Fruit fly (Drosophila melanogaster) whole organism, embryonic: ENCODE data around the gene fred.

ENCODE experiments used
- Antp ChIP-seq: fragments of 200-800 bp; sonication (Bioruptor generic); optimal IDR thresholded peaks from 3 replicates; lab custom pipeline; 2016; ENCODE audit warnings: missing biosample characterization, missing genetic modification characterization
- CG10321 ChIP-seq: fragments of 200-800 bp; sonication (Bioruptor generic); IDR thresholded peaks from 2 replicates; pipeline ENCODE4 v1.3.6; 2022; ENCODE audit warnings: missing biosample characterization, missing genetic modification characterization
- CG10366 ChIP-seq: fragments of 200-800 bp; sonication (Bioruptor generic); IDR thresholded peaks from 2 replicates; pipeline ENCODE4 v1.3.6; 2022; ENCODE audit warnings: missing biosample characterization, missing genetic modification characterization
- CG12071 ChIP-seq: fragments of 200-800 bp; sonication (Bioruptor generic); optimal IDR thresholded peaks from 3 replicates; lab custom pipeline; 2018; ENCODE audit warnings: missing biosample characterization, mild to moderate bottlenecking, missing genetic modification characterization
- CG12659 ChIP-seq: fragments of 200-800 bp; sonication (Bioruptor generic); optimal IDR thresholded peaks from 3 replicates; lab custom pipeline; 2017; ENCODE audit warnings: mild to moderate bottlenecking, missing biosample characterization, missing genetic modification reagents, missing genetic modification characterization
- CG14014 ChIP-seq: fragments of 200-800 bp; sonication (Bioruptor generic); IDR thresholded peaks from 2 replicates; pipeline ENCODE4 v1.3.6; 2022; ENCODE audit warnings: missing biosample characterization, missing genetic modification characterization
- CG15073 ChIP-seq: fragments of 200-800 bp; sonication (Bioruptor generic); optimal IDR thresholded peaks from 2 replicates; lab custom pipeline; 2016; ENCODE audit warnings: missing biosample characterization, missing genetic modification characterization
- CG2712 ChIP-seq: fragments of 200-800 bp; optimal IDR thresholded peaks from 3 replicates; lab custom pipeline; 2019; ENCODE audit warnings: missing biosample characterization, mild to moderate bottlenecking, missing genetic modification characterization, moderate library complexity
- CG2889 ChIP-seq: fragments of 200-800 bp; sonication (Bioruptor generic); IDR thresholded peaks from 3 replicates; pipeline ENCODE4 v1.3.6; 2022; ENCODE audit warnings: missing biosample characterization, missing genetic modification characterization
- CG32772 ChIP-seq: fragments of 200-800 bp; sonication (Bioruptor generic); IDR thresholded peaks from 2 replicates; pipeline ENCODE4 v1.3.6; 2022; ENCODE audit warnings: missing biosample characterization, missing genetic modification characterization
- CG3281 ChIP-seq: fragments of 200-800 bp; sonication (Bioruptor generic); optimal IDR thresholded peaks from 3 replicates; lab custom pipeline; 2017; ENCODE audit warnings: missing biosample characterization, mild to moderate bottlenecking, missing genetic modification characterization
- CG34422 ChIP-seq: fragments of 200-800 bp; sonication (Bioruptor generic); IDR thresholded peaks from 3 replicates; pipeline ENCODE4 v1.3.6; 2022; ENCODE audit warnings: missing biosample characterization, missing genetic modification characterization
- CG4360 ChIP-seq: fragments of 200-800 bp; sonication (Bioruptor generic); IDR thresholded peaks from 2 replicates; pipeline ENCODE4 v1.3.6; 2022; ENCODE audit warnings: missing biosample characterization, missing genetic modification characterization
- CG6813 ChIP-seq: fragments of 200-800 bp; sonication (Bioruptor generic); optimal IDR thresholded peaks from 2 replicates; lab custom pipeline; 2017; ENCODE audit warnings: missing biosample characterization, missing genetic modification characterization, mild to moderate bottlenecking, moderate library complexity, missing genetic modification reagents
- CG7556 ChIP-seq: fragments of 200-800 bp; sonication (Bioruptor generic); optimal IDR thresholded peaks from 2 replicates; lab custom pipeline; 2017; ENCODE audit warnings: missing biosample characterization, mild to moderate bottlenecking, missing genetic modification characterization
- CG7839 ChIP-seq: fragments of 200-800 bp; sonication (Bioruptor generic); optimal IDR thresholded peaks from 3 replicates; lab custom pipeline; 2018; ENCODE audit warnings: missing biosample characterization, mild to moderate bottlenecking, missing genetic modification characterization, moderate library complexity
- CG9215 ChIP-seq: fragments of 200-800 bp; sonication (Bioruptor generic); IDR thresholded peaks from 2 replicates; pipeline ENCODE4 v1.3.6; 2022; ENCODE audit warnings: missing biosample characterization, missing genetic modification characterization
- CG9797 ChIP-seq: fragments of 200-800 bp; sonication (Bioruptor generic); optimal IDR thresholded peaks from 3 replicates; lab custom pipeline; 2018; ENCODE audit warnings: missing biosample characterization, mild to moderate bottlenecking, missing genetic modification characterization
- CG9932 ChIP-seq: fragments of 200-800 bp; sonication (Bioruptor generic); IDR thresholded peaks from 2 replicates; pipeline ENCODE4 v1.3.6; 2022; ENCODE audit warnings: missing biosample characterization, missing genetic modification characterization
- Dll ChIP-seq: fragments of 200-800 bp; sonication (Bioruptor generic); IDR thresholded peaks from 4 replicates; pipeline ENCODE4 v1.3.6; 2022; ENCODE audit warnings: missing biosample characterization, missing genetic modification characterization; ENCODE audit not compliant: partially characterized antibody
- Fer1 ChIP-seq: fragments of 200-800 bp; sonication (Bioruptor generic); optimal IDR thresholded peaks from 2 replicates; lab custom pipeline; 2017; ENCODE audit warnings: missing biosample characterization, mild to moderate bottlenecking, missing genetic modification characterization
- HHEX ChIP-seq: fragments of 200-800 bp; sonication (Bioruptor generic); optimal IDR thresholded peaks from 3 replicates; lab custom pipeline; 2017; ENCODE audit warnings: missing biosample characterization, mild to moderate bottlenecking, missing genetic modification characterization, missing genetic modification reagents
- Hr39 ChIP-seq: fragments of >200 bp; optimal IDR thresholded peaks from 2 replicates; lab custom pipeline; 2017
- NFAT ChIP-seq: fragments of 200-800 bp; sonication (Bioruptor generic); IDR thresholded peaks from 2 replicates; pipeline ENCODE4 v1.3.6; 2022; ENCODE audit warnings: missing biosample characterization, missing genetic modification characterization
- Oli ChIP-seq: fragments of 200-800 bp; sonication (Bioruptor generic); optimal IDR thresholded peaks from 2 replicates; lab custom pipeline; 2018; ENCODE audit warnings: missing biosample characterization, mild to moderate bottlenecking, missing genetic modification characterization, moderate library complexity
- Scr ChIP-seq: fragments of 200-800 bp; sonication (Bioruptor generic); IDR thresholded peaks from 2 replicates; pipeline ENCODE4 v1.3.6; 2022; ENCODE audit warnings: missing biosample characterization, missing genetic modification characterization; ENCODE audit not compliant: partially characterized antibody
- aop ChIP-seq: fragments of 200-800 bp; sonication (Bioruptor generic); IDR thresholded peaks from 2 replicates; pipeline ENCODE4 v1.3.6; 2022; ENCODE audit warnings: missing biosample characterization, missing genetic modification characterization
- bowl ChIP-seq: fragments of 200-800 bp; sonication (Bioruptor generic); IDR thresholded peaks from 2 replicates; pipeline ENCODE4 v1.3.6; 2022; ENCODE audit warnings: missing biosample characterization, missing genetic modification characterization
- br ChIP-seq: fragments of >200 bp; optimal IDR thresholded peaks from 2 replicates; lab custom pipeline; 2017
- chinmo ChIP-seq: fragments of 200-800 bp; sonication (Bioruptor generic); IDR thresholded peaks from 4 replicates; pipeline ENCODE4 v1.3.6; 2022; ENCODE audit warnings: missing biosample characterization, missing genetic modification characterization; ENCODE audit not compliant: partially characterized antibody
- chm ChIP-seq: fragments of 200-800 bp; sonication (Bioruptor generic); IDR thresholded peaks from 2 replicates; pipeline ENCODE4 v1.3.6; 2022; ENCODE audit warnings: missing biosample characterization, missing genetic modification characterization
- ci ChIP-seq: fragments of 200-800 bp; sonication (Bioruptor generic); IDR thresholded peaks from 3 replicates; pipeline ENCODE4 v1.3.6; 2022; ENCODE audit warnings: missing biosample characterization, missing genetic modification characterization
- da ChIP-seq: fragments of 200-800 bp; sonication (Bioruptor generic); optimal IDR thresholded peaks from 2 replicates; lab custom pipeline; 2016; ENCODE audit warnings: missing biosample characterization, missing genetic modification characterization
- dati ChIP-seq: fragments of 200-800 bp; sonication (Bioruptor generic); IDR thresholded peaks from 2 replicates; pipeline ENCODE4 v1.3.6; 2022; ENCODE audit warnings: missing biosample characterization, missing genetic modification characterization
- disco-r ChIP-seq: fragments of 200-800 bp; sonication (Bioruptor generic); optimal IDR thresholded peaks from 2 replicates; lab custom pipeline; 2016; ENCODE audit warnings: missing biosample characterization, missing genetic modification characterization
- dmrt11E ChIP-seq: fragments of 200-800 bp; sonication (Bioruptor generic); optimal IDR thresholded peaks from 3 replicates; lab custom pipeline; 2018; ENCODE audit warnings: missing biosample characterization, mild to moderate bottlenecking, missing genetic modification characterization, moderate library complexity
- gem ChIP-seq: fragments of 200-800 bp; sonication (Bioruptor generic); optimal IDR thresholded peaks from 2 replicates; lab custom pipeline; 2019; ENCODE audit warnings: missing biosample characterization, mild to moderate bottlenecking, missing genetic modification characterization, moderate library complexity
- gfzf ChIP-seq: fragments of 200-800 bp; sonication (Bioruptor generic); optimal IDR thresholded peaks from 2 replicates; lab custom pipeline; 2016; ENCODE audit warnings: missing biosample characterization, mild to moderate bottlenecking, missing genetic modification characterization, moderate library complexity
- gsb ChIP-seq: fragments of 200-800 bp; sonication (Bioruptor generic); IDR thresholded peaks from 2 replicates; pipeline ENCODE4 v1.3.6; 2022; ENCODE audit warnings: missing biosample characterization, missing genetic modification characterization
- inv ChIP-seq: fragments of 200-800 bp; sonication (Bioruptor generic); IDR thresholded peaks from 2 replicates; pipeline ENCODE4 v1.3.6; 2022; ENCODE audit warnings: missing biosample characterization, missing genetic modification characterization; ENCODE audit not compliant: partially characterized antibody
- ken ChIP-seq: fragments of 200-800 bp; sonication (Bioruptor generic); IDR thresholded peaks from 3 replicates; pipeline ENCODE4 v1.3.6; 2022; ENCODE audit warnings: missing biosample characterization, missing genetic modification characterization
- mld ChIP-seq: fragments of 200-800 bp; sonication (Bioruptor generic); IDR thresholded peaks from 3 replicates; pipeline ENCODE4 v1.3.6; 2022; ENCODE audit warnings: missing biosample characterization, missing genetic modification characterization; ENCODE audit not compliant: partially characterized antibody
- pan ChIP-seq, 4 experiments: fragments of >200 bp in 3 of 4; fragments of 200-800 bp in 1 of 4; sonication (Bioruptor generic) in 1 of 4; optimal IDR thresholded peaks in 3 of 4; IDR thresholded peaks in 1 of 4; 2 replicates each; pipeline versions ENCODE4 v1.3.6 to Lab custom; 2017 to 2022; ENCODE audit warnings: missing biosample characterization in 2 of 4, missing genetic modification characterization in 2 of 4, mixed read lengths in 1 of 4
- pb ChIP-seq: fragments of 200-800 bp; sonication (Bioruptor generic); optimal IDR thresholded peaks from 3 replicates; lab custom pipeline; 2016; ENCODE audit warnings: missing biosample characterization, missing genetic modification characterization
- phol ChIP-seq: fragments of 200-800 bp; sonication (Bioruptor generic); optimal IDR thresholded peaks from 3 replicates; lab custom pipeline; 2018; ENCODE audit warnings: missing biosample characterization, mild to moderate bottlenecking, missing genetic modification characterization, moderate library complexity
- prd ChIP-seq, 3 experiments: fragments of >200 bp in 2 of 3; fragments of 200-800 bp in 1 of 3; sonication (Bioruptor generic) in 1 of 3; optimal IDR thresholded peaks in 2 of 3; IDR thresholded peaks in 1 of 3; 2 replicates in 2 of 3; 3 replicates in 1 of 3; pipeline versions ENCODE4 v1.3.6 to Lab custom; 2017 to 2022; ENCODE audit warnings: missing biosample characterization in 1 of 3, missing genetic modification characterization in 1 of 3
- sim ChIP-seq: fragments of 200-800 bp; sonication (Bioruptor generic); IDR thresholded peaks from 2 replicates; pipeline ENCODE4 v1.3.6; 2022; ENCODE audit warnings: missing biosample characterization, missing genetic modification characterization
- sug ChIP-seq: fragments of 200-800 bp; optimal IDR thresholded peaks from 2 replicates; lab custom pipeline; 2019; ENCODE audit warnings: missing biosample characterization, mild to moderate bottlenecking, missing genetic modification characterization, moderate library complexity
- tgo ChIP-seq: fragments of 200-800 bp; sonication (Bioruptor generic); IDR thresholded peaks from 3 replicates; pipeline ENCODE4 v1.3.6; 2022; ENCODE audit warnings: missing biosample characterization, missing genetic modification characterization
- tio ChIP-seq: fragments of 200-800 bp; sonication (Bioruptor generic); optimal IDR thresholded peaks from 2 replicates; lab custom pipeline; 2017; ENCODE audit warnings: missing biosample characterization, missing genetic modification characterization, inconsistent platforms
- tll ChIP-seq, 2 experiments: fragments of 200-800 bp in 1 of 2; fragments of >200 bp in 1 of 2; sonication (Bioruptor generic) in 1 of 2; optimal IDR thresholded peaks; 2 replicates each; lab custom pipeline; 2017 to 2019; ENCODE audit warnings: missing biosample characterization in 2 of 2, missing genetic modification characterization in 2 of 2, mild to moderate bottlenecking in 1 of 2, moderate library complexity in 1 of 2

fred gene

dm6 chr2L:4019198-4019597, 27.7 kb upstream of the fred start (continued):
- no peak for TF ChIP-seq CG34422 (GFP tag; lab: Robert Waterston, UW)
- peak; percentile 33 for TF ChIP-seq CG7556
- no peak for TF ChIP-seq dmrt11E (tag; lab: Kevin White, UChicago)
- no peak for TF ChIP-seq CG6813
- TF ChIP-seq ci = no peak
- no peak for TF ChIP-seq CG15073 (GFP tag; lab: Kevin White, UChicago)
- peak; percentile 14 for TF ChIP-seq Oli
- TF ChIP-seq CG10366 (GFP tag; lab: Robert Waterston, UW) = no peak
- no peak for TF ChIP-seq gsb (GFP tag; lab: Robert Waterston, UW)
- TF ChIP-seq inv = no peak
- TF ChIP-seq phol (tag; lab: Kevin White, UChicago) = no peak
- TF ChIP-seq chm (GFP tag; lab: Robert Waterston, UW) = no peak
- no peak for TF ChIP-seq da
- TF ChIP-seq CG10321 (GFP tag; lab: Robert Waterston, UW) = no peak
- TF ChIP-seq CG3281 (GFP tag; lab: Kevin White, UChicago) = peak; percentile 3
- no peak for TF ChIP-seq CG9215
- TF ChIP-seq CG4360 (GFP tag; lab: Robert Waterston, UW) = no peak
- TF ChIP-seq ken = no peak
- no peak for TF ChIP-seq tll (GFP tag; optimal IDR thresholded peaks at IDR 0.05; lab: Kevin White, UChicago)
- TF ChIP-seq CG2712 (tag; lab: Kevin White, UChicago) = no peak
- TF ChIP-seq Fer1 = peak; percentile 22
- no peak for TF ChIP-seq tio (GFP tag; lab: Kevin White, UChicago)
- TF ChIP-seq prd (optimal IDR thresholded peaks at IDR 0.05; lab: Kevin White, UChicago) = no peak
- 0 out of 3 replicates have a peak, but pooled peaks have one; percentile 29 for TF ChIP-seq prd (GFP tag; IDR thresholded peaks at IDR 0.05; lab: Robert Waterston, UW)
- TF ChIP-seq gem (tag; lab: Kevin White, UChicago) = peak; percentile 23
- no peak for TF ChIP-seq bowl
- 0 out of 2 replicates have a peak, but pooled peaks have one; percentile 21 for TF ChIP-seq CG14014 (GFP tag; lab: Robert Waterston, UW)
- TF ChIP-seq br = no peak
- TF ChIP-seq CG12071 = no peak
- no peak for TF ChIP-seq chinmo (GFP tag; lab: Robert Waterston, UW)
- TF ChIP-seq CG9932 (GFP tag; lab: Robert Waterston, UW) = 0 out of 2 replicates have a peak, but pooled peaks have one; percentile 20
- no peak for TF ChIP-seq CG12659 (GFP tag; lab: Kevin White, UChicago)
- TF ChIP-seq dati (GFP tag; lab: Robert Waterston, UW) = no peak
- TF ChIP-seq CG9797 = no peak
- no peak for TF ChIP-seq pb (GFP tag; lab: Kevin White, UChicago)
- no peak for TF ChIP-seq Dll (GFP tag; lab: Robert Waterston, UW)
- no peak for TF ChIP-seq gfzf (GFP tag; lab: Kevin White, UChicago)
- no peak for TF ChIP-seq NFAT (GFP tag; lab: Robert Waterston, UW)
- TF ChIP-seq sim (GFP tag; lab: Robert Waterston, UW) = no peak
- no peak for TF ChIP-seq sug (tag; lab: Kevin White, UChicago)
- no peak for TF ChIP-seq Hr39 (lab: Kevin White, UChicago)
- no peak for TF ChIP-seq Scr
- no peak for TF ChIP-seq aop
- TF ChIP-seq CG7839 (tag; lab: Kevin White, UChicago) = peak; percentile 2
- no peak for TF ChIP-seq pan (optimal IDR thresholded peaks at IDR 0.05; lab: Kevin White, UChicago)
- TF ChIP-seq pan (GFP tag; optimal IDR thresholded peaks at IDR 0.05 in 1 of 2, IDR thresholded peaks at IDR 0.05 in 1 of 2) = peak in 1 of 2 experiments; percentile 27
- TF ChIP-seq HHEX (GFP tag; lab: Kevin White, UChicago) = no peak
- TF ChIP-seq disco-r (GFP tag; lab: Kevin White, UChicago) = no peak
- no peak for TF ChIP-seq CG32772 (GFP tag; lab: Robert Waterston, UW)
- TF ChIP-seq tgo (GFP tag; lab: Robert Waterston, UW) = peak; percentile 37; the same call in 1 of the 3 replicates
- TF ChIP-seq Antp (GFP tag; lab: Kevin White, UChicago) = no peak
- no peak for TF ChIP-seq mld (GFP tag; lab: Robert Waterston, UW)
- TF ChIP-seq CG2889 (GFP tag; lab: Robert Waterston, UW) = no peak
